Worm (Caenorhabditis elegans): ENCODE data around the gene E01G6.1.

- TF ChIP-seq fos-1 (tag; optimal IDR thresholded peaks at IDR 0.05) (no peak), nhr-76 (tag; optimal IDR thresholded peaks at IDR 0.05) (no peak), R02D3.7 (tag; optimal IDR thresholded peaks at IDR 0.05) (no peak), sea-2 (GFP tag; optimal IDR thresholded peaks at IDR 0.05) (no peak), ztf-11 (tag; optimal IDR thresholded peaks at IDR 0.05) (no peak), unc-62 (GFP tag; optimal IDR thresholded peaks at IDR 0.05) (no peak), ceh-9 (tag; optimal IDR thresholded peaks at IDR 0.05) (no peak)
Observed at ce11 chrX:12299834-12300233, 39.2 kb downstream of the E01G6.1 start, which contains the start of gene W06D11.5.
